Fruit fly (Drosophila melanogaster): ENCODE results near the gene Hsc70-4.

The Hsc70-4 gene

dm6 chr3R:15293005-15293877 lies 50.8 kb downstream of the Hsc70-4 start (continued):
- TF ChIP-seq slp2 (GFP tag; optimal IDR thresholded peaks at IDR 0.05) (no peak), hb (GFP tag; IDR thresholded peaks at IDR 0.05; ENCODE audit: partially characterized antibody) (no peak), CG9876 (GFP tag; optimal IDR thresholded peaks at IDR 0.05) (no peak), CG1647 (GFP tag; optimal IDR thresholded peaks at IDR 0.05) (no peak), btn (GFP tag; optimal IDR thresholded peaks at IDR 0.05) (no peak), CG31365 (tag; optimal IDR thresholded peaks at IDR 0.05) (no peak), CG6654 (GFP tag; optimal IDR thresholded peaks at IDR 0.05) (no peak), HLH3B (GFP tag; IDR thresholded peaks at IDR 0.05) (0 out of 2 replicates have a peak, but pooled peaks have one; percentile 15), CG8388 (GFP tag; optimal IDR thresholded peaks at IDR 0.05) (peak; percentile 10), CG3995 (GFP tag; optimal IDR thresholded peaks at IDR 0.05) (no peak), pum (GFP tag; optimal IDR thresholded peaks at IDR 0.05) (peak; percentile 20), gsb-n (tag; optimal IDR thresholded peaks at IDR 0.05) (peak; percentile 46), CG7556 (GFP tag; optimal IDR thresholded peaks at IDR 0.05) (peak; percentile 26), zfh1 (GFP tag; IDR thresholded peaks at IDR 0.05) (no peak), CG10321 (GFP tag; IDR thresholded peaks at IDR 0.05) (no peak), Xbp1 (GFP tag; optimal IDR thresholded peaks at IDR 0.05) (no peak), al (GFP tag; IDR thresholded peaks at IDR 0.05) (no peak), MBD-R2 (GFP tag; IDR thresholded peaks at IDR 0.05) (no peak), da (GFP tag; optimal IDR thresholded peaks at IDR 0.05) (no peak), NC2α (GFP tag; optimal IDR thresholded peaks at IDR 0.05) (no peak), H15 (GFP tag; IDR thresholded peaks at IDR 0.05) (no peak), CG11093 (GFP tag; IDR thresholded peaks at IDR 0.05) (no peak), hkb (optimal IDR thresholded peaks at IDR 0.05) (no peak), hkb (GFP tag; IDR thresholded peaks at IDR 0.05) (peak; percentile 20; the same call in 1 of the 2 replicates), fd96Cb (tag; optimal IDR thresholded peaks at IDR 0.05) (peak; percentile 25), sens (GFP tag) (peak; percentile 77), nom (GFP tag; optimal IDR thresholded peaks at IDR 0.05) (peak; percentile 70), CG5245 (GFP tag; optimal IDR thresholded peaks at IDR 0.05) (no peak), CG9932 (GFP tag; IDR thresholded peaks at IDR 0.05) (no peak), tx (GFP tag; optimal IDR thresholded peaks at IDR 0.05) (no peak), TFAM (GFP tag; optimal IDR thresholded peaks at IDR 0.05) (no peak), Oli (tag; optimal IDR thresholded peaks at IDR 0.05) (no peak), CG15479 (GFP tag; optimal IDR thresholded peaks at IDR 0.05) (no peak), Ravus (GFP tag; IDR thresholded peaks at IDR 0.05) (no peak), danr (GFP tag; IDR thresholded peaks at IDR 0.05) (no peak), CG17328 (GFP tag; IDR thresholded peaks at IDR 0.05) (no peak), run (tag; optimal IDR thresholded peaks at IDR 0.05) (no peak), zfh2 (GFP tag; optimal IDR thresholded peaks at IDR 0.05) (peak; percentile 32), CG34224 (GFP tag; IDR thresholded peaks at IDR 0.05; ENCODE audit: partially characterized antibody) (no peak), CG12659 (GFP tag; optimal IDR thresholded peaks at IDR 0.05) (no peak), eve (GFP tag; optimal IDR thresholded peaks at IDR 0.05) (peak in 1 of 2 experiments; percentile 68), CG10431 (GFP tag; optimal IDR thresholded peaks at IDR 0.05) (no peak), D19B (GFP tag; optimal IDR thresholded peaks at IDR 0.05) (peak; percentile 53), Max (GFP tag; optimal IDR thresholded peaks at IDR 0.05) (no peak), dmrt11E (tag; optimal IDR thresholded peaks at IDR 0.05) (no peak), sqz (GFP tag; optimal IDR thresholded peaks at IDR 0.05) (peak; percentile 44), E2f1 (GFP tag; IDR thresholded peaks at IDR 0.05) (no peak), CG14965 (GFP tag; optimal IDR thresholded peaks at IDR 0.05; ENCODE audit: borderline replicate concordance) (no peak), HHEX (GFP tag; optimal IDR thresholded peaks at IDR 0.05) (peak; percentile 7), CG18011 (GFP tag; optimal IDR thresholded peaks at IDR 0.05) (no peak)
